Worm (Caenorhabditis elegans) whole organism, L2 larva: ENCODE measurements around the gene Y66A7A.7.
A peak's percentile ranks its signal among the peaks of the same experiment; 100 is the strongest.

Experiments
- C34F6.9 ChIP-seq: fragments of 150-350 bp; optimal IDR thresholded peaks from 2 replicates; lab custom pipeline; 2014; ENCODE audit warnings: missing biosample characterization, missing genetic modification characterization
- R02D3.7 ChIP-seq: fragments of 150-350 bp; optimal IDR thresholded peaks from 2 replicates; lab custom pipeline; 2014; ENCODE audit warnings: missing biosample characterization, missing genetic modification characterization
- Y55F3AM.14 ChIP-seq: fragments of 200-800 bp; sonication (Bioruptor generic); optimal IDR thresholded peaks from 2 replicates; lab custom pipeline; 2018; ENCODE audit warnings: mild to moderate bottlenecking, missing genetic modification characterization, missing compliant biosample characterization
- ZK546.5 ChIP-seq: sonication (generic microtip); optimal IDR thresholded peaks from 2 replicates; lab custom pipeline; 2017; ENCODE audit warnings: missing biosample characterization, missing genetic modification characterization
- alr-1 ChIP-seq: fragments of 150-350 bp; optimal IDR thresholded peaks from 2 replicates; lab custom pipeline; 2014; ENCODE audit warnings: missing biosample characterization, missing genetic modification characterization
- aly-2 ChIP-seq: fragments of 150-350 bp; optimal IDR thresholded peaks from 2 replicates; lab custom pipeline; 2014; ENCODE audit warnings: missing biosample characterization, missing genetic modification characterization
- ama-1 ChIP-seq: fragments of 150-350 bp; optimal IDR thresholded peaks from 2 replicates; lab custom pipeline; 2018; ENCODE audit warnings: inconsistent platforms
- blmp-1 ChIP-seq: sonication (generic microtip); optimal IDR thresholded peaks from 2 replicates; lab custom pipeline; 2017; ENCODE audit warnings: missing genetic modification characterization, mild to moderate bottlenecking, missing compliant biosample characterization, antibody characterized with exemption, moderate library complexity; ENCODE audit not compliant: insufficient read depth
- crh-2 ChIP-seq: sonication (generic microtip); optimal IDR thresholded peaks from 2 replicates; lab custom pipeline; 2017; ENCODE audit warnings: missing biosample characterization, missing genetic modification characterization
- dmd-4 ChIP-seq: sonication (generic microtip); optimal IDR thresholded peaks from 2 replicates; lab custom pipeline; 2017; ENCODE audit warnings: missing biosample characterization, missing genetic modification characterization
- egl-27 ChIP-seq: sonication (generic microtip); optimal IDR thresholded peaks from 3 replicates; lab custom pipeline; 2017; ENCODE audit warnings: missing biosample characterization, missing genetic modification reagents, missing genetic modification characterization
- elt-1 ChIP-seq: fragments of 150-350 bp; optimal IDR thresholded peaks from 2 replicates; lab custom pipeline; 2014; ENCODE audit warnings: missing biosample characterization, missing genetic modification characterization
- gmeb-1 ChIP-seq: fragments of 150-350 bp; optimal IDR thresholded peaks from 2 replicates; lab custom pipeline; 2014; ENCODE audit warnings: missing biosample characterization, missing genetic modification characterization
- lin-11 ChIP-seq: fragments of 150-350 bp; sonication (generic microtip); optimal IDR thresholded peaks from 2 replicates; lab custom pipeline; 2014; ENCODE audit warnings: missing biosample characterization, missing genetic modification characterization, inconsistent platforms, mixed read lengths
- lin-39 ChIP-seq: fragments of 150-350 bp; optimal IDR thresholded peaks from 2 replicates; lab custom pipeline; 2014; ENCODE audit warnings: missing biosample characterization, missing genetic modification reagents, missing genetic modification characterization
- lsy-2 ChIP-seq, 2 experiments: fragments of 150-350 bp in 1 of 2; sonication (generic microtip) in 1 of 2; optimal IDR thresholded peaks; 2 replicates each; lab custom pipeline; 2014 to 2017; ENCODE audit warnings: missing biosample characterization in 2 of 2, missing genetic modification characterization in 2 of 2
- mab-5 ChIP-seq: fragments of 150-350 bp; optimal IDR thresholded peaks from 2 replicates; lab custom pipeline; 2014; ENCODE audit warnings: missing biosample characterization, missing genetic modification characterization
- mbf-1 ChIP-seq: sonication (generic microtip); optimal IDR thresholded peaks from 2 replicates; lab custom pipeline; 2017; ENCODE audit warnings: missing biosample characterization, missing genetic modification characterization
- mdl-1 ChIP-seq, 2 experiments: fragments of 150-350 bp in 1 of 2; sonication (generic microtip) in 1 of 2; optimal IDR thresholded peaks; 2 replicates each; lab custom pipeline; 2017; ENCODE audit warnings: missing biosample characterization in 2 of 2, missing genetic modification characterization in 2 of 2
- nhr-10 ChIP-seq: sonication (generic microtip); optimal IDR thresholded peaks from 2 replicates; lab custom pipeline; 2017; ENCODE audit warnings: missing biosample characterization, missing genetic modification characterization
- nhr-11 ChIP-seq: fragments of 150-350 bp; optimal IDR thresholded peaks from 2 replicates; lab custom pipeline; 2014; ENCODE audit warnings: missing biosample characterization, missing genetic modification characterization
- nhr-12 ChIP-seq: fragments of 150-350 bp; optimal IDR thresholded peaks from 2 replicates; lab custom pipeline; 2014; ENCODE audit warnings: missing biosample characterization, missing genetic modification characterization
- nhr-129 ChIP-seq: fragments of 150-350 bp; optimal IDR thresholded peaks from 2 replicates; lab custom pipeline; 2014; ENCODE audit warnings: missing biosample characterization, missing genetic modification characterization
- nhr-23 ChIP-seq: fragments of 150-350 bp; optimal IDR thresholded peaks from 2 replicates; lab custom pipeline; 2014; ENCODE audit warnings: missing biosample characterization, missing genetic modification reagents, missing genetic modification characterization
- nhr-25 ChIP-seq: fragments of 150-350 bp; sonication (generic microtip); optimal IDR thresholded peaks from 3 replicates; lab custom pipeline; 2014; ENCODE audit warnings: missing biosample characterization, missing genetic modification characterization
- sem-4 ChIP-seq: fragments of 150-350 bp; optimal IDR thresholded peaks from 2 replicates; lab custom pipeline; 2014; ENCODE audit warnings: missing biosample characterization, missing genetic modification reagents, missing genetic modification characterization
- sma-3 ChIP-seq: sonication (generic microtip); optimal IDR thresholded peaks from 2 replicates; lab custom pipeline; 2016; ENCODE audit warnings: missing genetic modification reagents, missing genetic modification characterization, missing compliant biosample characterization
- sma-9 ChIP-seq, 2 experiments: fragments of 150-350 bp in 1 of 2; sonication (generic microtip) in 1 of 2; optimal IDR thresholded peaks; 2 replicates each; lab custom pipeline; 2014 to 2016; ENCODE audit warnings: missing genetic modification characterization in 2 of 2, mild to moderate bottlenecking in 1 of 2, missing biosample characterization in 1 of 2, missing compliant biosample characterization in 1 of 2, missing genetic modification reagents in 1 of 2, moderate library complexity in 1 of 2
- snpc-4 ChIP-seq: fragments of 150-350 bp; optimal IDR thresholded peaks from 2 replicates; lab custom pipeline; 2014; ENCODE audit warnings: missing biosample characterization, missing genetic modification characterization
- unc-39 ChIP-seq: fragments of 150-350 bp; optimal IDR thresholded peaks from 2 replicates; lab custom pipeline; 2014; ENCODE audit warnings: missing biosample characterization, missing genetic modification characterization
- unc-62 ChIP-seq: fragments of 150-350 bp; optimal IDR thresholded peaks from 2 replicates; lab custom pipeline; 2014; ENCODE audit warnings: missing biosample characterization, missing genetic modification reagents, missing genetic modification characterization
- zag-1 ChIP-seq: fragments of 150-350 bp; optimal IDR thresholded peaks from 2 replicates; lab custom pipeline; 2014; ENCODE audit warnings: missing biosample characterization, missing genetic modification characterization
- ztf-1 ChIP-seq: fragments of 200-800 bp; sonication (Bioruptor generic); conservative IDR thresholded peaks from 2 replicates; pipeline ENCODE4 v1.3.6; 2022; ENCODE audit warnings: missing genetic modification characterization, missing compliant biosample characterization
- ztf-4 ChIP-seq: fragments of 150-350 bp; optimal IDR thresholded peaks from 2 replicates; lab custom pipeline; 2014; ENCODE audit warnings: missing biosample characterization, missing genetic modification characterization

Y66A7A.7 gene

ce11 chrIII:11629354-11629753, at the start of gene Y66A7A.7:
Gene Y66A7A.7, minus strand, starts transcription at chrIII:11629454.
- TF ChIP-seq mab-5 (no peak), ama-1 (lab: Kevin White, UChicago) (no peak), aly-2 (tag; lab: Kevin White, UChicago) (no peak), lsy-2 (tag; optimal IDR thresholded peaks at IDR 0.05; lab: Kevin White, UChicago) (no peak), snpc-4 (tag; lab: Kevin White, UChicago) (no peak), nhr-23 (tag; lab: Kevin White, UChicago) (no peak), unc-39 (tag; lab: Kevin White, UChicago) (no peak), nhr-11 (tag; lab: Kevin White, UChicago) (no peak), lin-39 (tag; lab: Kevin White, UChicago) (no peak), elt-1 (no peak), lin-11 (tag; lab: Kevin White, UChicago) (no peak), R02D3.7 (tag; lab: Kevin White, UChicago) (no peak), nhr-25 (tag; lab: Kevin White, UChicago) (no peak), unc-62 (GFP tag; lab: Kevin White, UChicago) (no peak), nhr-10 (tag; lab: Kevin White, UChicago) (no peak), Y55F3AM.14 (GFP tag; lab: Kevin White, UChicago) (no peak), sem-4 (no peak), dmd-4 (tag; lab: Kevin White, UChicago) (no peak), ztf-4 (tag; lab: Kevin White, UChicago) (no peak), nhr-12 (tag; lab: Kevin White, UChicago) (no peak)

- no peak for TF ChIP-seq unc-62 (GFP tag; lab: Kevin White, UChicago)
- no peak for TF ChIP-seq ama-1 (lab: Kevin White, UChicago)
- no peak for TF ChIP-seq mdl-1 (tag; optimal IDR thresholded peaks at IDR 0.05; lab: Kevin White, UChicago)
- TF ChIP-seq nhr-12 (tag; lab: Kevin White, UChicago) = no peak
- no peak for TF ChIP-seq ztf-1
- TF ChIP-seq nhr-11 (tag; lab: Kevin White, UChicago) = no peak
- TF ChIP-seq ZK546.5 (tag; lab: Kevin White, UChicago) = no peak
- no peak for TF ChIP-seq lin-39 (tag; lab: Kevin White, UChicago)
- TF ChIP-seq gmeb-1 = no peak
- TF ChIP-seq alr-1 = no peak
- no peak for TF ChIP-seq nhr-23 (tag; lab: Kevin White, UChicago)
- no peak for TF ChIP-seq crh-2 (tag; lab: Kevin White, UChicago)
- TF ChIP-seq nhr-129 = no peak
- no peak for TF ChIP-seq sma-3 (GFP tag; lab: Kevin White, UChicago)
- TF ChIP-seq blmp-1 (tag; lab: Kevin White, UChicago) = no peak
- TF ChIP-seq aly-2 (tag; lab: Kevin White, UChicago) = no peak
Observed at ce11 chrIII:11669008-11669407, 39.8 kb upstream of the Y66A7A.7 start.

ce11 chrIII:11666819-11667218, 37.6 kb upstream of the Y66A7A.7 start:
- TF ChIP-seq sem-4 = no peak
- TF ChIP-seq mdl-1 (tag; optimal IDR thresholded peaks at IDR 0.05; lab: Kevin White, UChicago) = no peak
- TF ChIP-seq gmeb-1 = no peak
- TF ChIP-seq egl-27 = no peak
- TF ChIP-seq blmp-1 (tag; lab: Kevin White, UChicago) = peak; percentile 70
- TF ChIP-seq nhr-11 (tag; lab: Kevin White, UChicago) = no peak

- no peak for TF ChIP-seq zag-1
- peak; percentile 31 for TF ChIP-seq C34F6.9 (tag; lab: Kevin White, UChicago)
- no peak for TF ChIP-seq mbf-1 (tag; lab: Kevin White, UChicago)
- peak; percentile 39 for TF ChIP-seq sem-4
- peak; percentile 18 for TF ChIP-seq crh-2 (tag; lab: Kevin White, UChicago)
- TF ChIP-seq Y55F3AM.14 (GFP tag; lab: Kevin White, UChicago) = no peak
- peak in 1 of 2 experiments; percentile 26 for TF ChIP-seq lsy-2 (tag; optimal IDR thresholded peaks at IDR 0.05; lab: Kevin White, UChicago)
- TF ChIP-seq, all 48 proteins: peak for 4
Observed at ce11 chrIII:11663400-11663799, 34.1 kb upstream of the Y66A7A.7 start.

ce11 chrIII:11660736-11661135, 31.5 kb upstream of the Y66A7A.7 start:
- TF ChIP-seq sma-9 (GFP tag; optimal IDR thresholded peaks at IDR 0.05; lab: Kevin White, UChicago) = peak; percentile 9
- TF ChIP-seq sma-9 (tag; optimal IDR thresholded peaks at IDR 0.05; lab: Kevin White, UChicago) = no peak
- no peak for TF ChIP-seq crh-2 (tag; lab: Kevin White, UChicago)
- no peak for TF ChIP-seq egl-27
- no peak for TF ChIP-seq blmp-1 (tag; lab: Kevin White, UChicago)
- peak; percentile 73 for TF ChIP-seq nhr-129
- no peak for TF ChIP-seq nhr-23 (tag; lab: Kevin White, UChicago)
- TF ChIP-seq C34F6.9 (tag; lab: Kevin White, UChicago) = peak; percentile 32
- no peak for TF ChIP-seq ztf-1
- TF ChIP-seq lsy-2 (tag; optimal IDR thresholded peaks at IDR 0.05; lab: Kevin White, UChicago) = peak in 1 of 2 experiments; percentile 19
- TF ChIP-seq lin-11 (tag; lab: Kevin White, UChicago) = no peak
